Fruit fly (Drosophila melanogaster) whole organism, prepupa: ENCODE results near the gene CG13806.
A peak's percentile ranks its signal among the peaks of the same experiment; 100 is the strongest.

Source experiments
- Blimp-1 ChIP-seq: fragments of 200-800 bp; sonication (Bioruptor generic); optimal IDR thresholded peaks from 3 replicates; lab custom pipeline; 2017; ENCODE audit warnings: missing biosample characterization, missing genetic modification characterization, mild to moderate bottlenecking, moderate library complexity, missing genetic modification reagents
- CG10631 ChIP-seq: fragments of 200-800 bp; sonication (Bioruptor generic); optimal IDR thresholded peaks from 2 replicates; lab custom pipeline; 2016; ENCODE audit warnings: missing biosample characterization, missing genetic modification characterization
- CG10669 ChIP-seq: fragments of 200-800 bp; sonication (Bioruptor generic); optimal IDR thresholded peaks from 3 replicates; lab custom pipeline; 2018; ENCODE audit warnings: missing biosample characterization, mild to moderate bottlenecking, missing genetic modification characterization, moderate library complexity
- CG11762 ChIP-seq: fragments of 200-800 bp; sonication (Bioruptor generic); optimal IDR thresholded peaks from 3 replicates; lab custom pipeline; 2016; ENCODE audit warnings: missing biosample characterization, missing genetic modification characterization; ENCODE audit not compliant: insufficient read depth
- CG15336 ChIP-seq: fragments of 200-800 bp; sonication (Bioruptor generic); IDR thresholded peaks from 2 replicates; pipeline ENCODE4 v1.3.6; 2022; ENCODE audit warnings: missing biosample characterization, missing genetic modification characterization
- CG1621 ChIP-seq: fragments of 200-800 bp; sonication (Bioruptor generic); optimal IDR thresholded peaks from 3 replicates; lab custom pipeline; 2018; ENCODE audit warnings: missing biosample characterization, mild to moderate bottlenecking, missing genetic modification characterization
- CG16779 ChIP-seq: fragments of 200-800 bp; sonication (Bioruptor generic); optimal IDR thresholded peaks from 3 replicates; lab custom pipeline; 2017; ENCODE audit warnings: missing biosample characterization, mild to moderate bottlenecking, missing genetic modification characterization
- CG3032 ChIP-seq: fragments of 200-800 bp; optimal IDR thresholded peaks from 2 replicates; lab custom pipeline; 2019; ENCODE audit warnings: missing biosample characterization, mild to moderate bottlenecking, missing genetic modification characterization, moderate library complexity
- CG31627 ChIP-seq: fragments of 200-800 bp; sonication (Bioruptor generic); optimal IDR thresholded peaks from 3 replicates; lab custom pipeline; 2016; ENCODE audit warnings: missing biosample characterization, missing genetic modification characterization
- CG32006 ChIP-seq: fragments of 200-800 bp; sonication (Bioruptor generic); optimal IDR thresholded peaks from 3 replicates; lab custom pipeline; 2017; ENCODE audit warnings: missing biosample characterization, mild to moderate bottlenecking, missing genetic modification characterization
- CG34406 ChIP-seq: fragments of 200-800 bp; sonication (Bioruptor generic); optimal IDR thresholded peaks from 3 replicates; lab custom pipeline; 2016; ENCODE audit warnings: missing biosample characterization, missing genetic modification characterization
- CG4318 ChIP-seq: fragments of 200-800 bp; sonication (Bioruptor generic); optimal IDR thresholded peaks from 3 replicates; lab custom pipeline; 2017; ENCODE audit warnings: missing biosample characterization, mild to moderate bottlenecking, missing genetic modification characterization
- CG6808 ChIP-seq: fragments of 200-800 bp; sonication (Bioruptor generic); optimal IDR thresholded peaks from 3 replicates; lab custom pipeline; 2017; ENCODE audit warnings: missing biosample characterization, missing genetic modification characterization, mild to moderate bottlenecking, moderate library complexity, missing genetic modification reagents
- CG6854 ChIP-seq: fragments of 200-800 bp; sonication (Bioruptor generic); optimal IDR thresholded peaks from 2 replicates; lab custom pipeline; 2017; ENCODE audit warnings: missing biosample characterization, mild to moderate bottlenecking, missing genetic modification characterization
- CG7368 ChIP-seq: fragments of 200-800 bp; sonication (Bioruptor generic); optimal IDR thresholded peaks from 3 replicates; lab custom pipeline; 2016; ENCODE audit warnings: missing biosample characterization, missing genetic modification characterization
- CG8119 ChIP-seq: fragments of 200-800 bp; sonication (Bioruptor generic); IDR thresholded peaks from 3 replicates; pipeline ENCODE4 v1.3.6; 2022; ENCODE audit warnings: missing biosample characterization, missing genetic modification characterization
- CG8319 ChIP-seq: fragments of 200-800 bp; sonication (Bioruptor generic); optimal IDR thresholded peaks from 3 replicates; lab custom pipeline; 2016; ENCODE audit warnings: missing biosample characterization, missing genetic modification characterization
- CG8632 ChIP-seq: fragments of 200-800 bp; sonication (Bioruptor generic); optimal IDR thresholded peaks from 3 replicates; lab custom pipeline; 2016; ENCODE audit warnings: missing biosample characterization, missing genetic modification characterization
- CG9139 ChIP-seq: fragments of 200-800 bp; sonication (Bioruptor generic); optimal IDR thresholded peaks from 3 replicates; lab custom pipeline; 2017; ENCODE audit warnings: missing biosample characterization, mild to moderate bottlenecking, missing genetic modification characterization
- Eip78C ChIP-seq: fragments of 200-800 bp; sonication (Bioruptor generic); peaks from one replicate; lab custom pipeline; 2016; ENCODE audit warnings: missing biosample characterization, missing genetic modification characterization
- Eip93F ChIP-seq: fragments of 200-800 bp; sonication (Bioruptor generic); optimal IDR thresholded peaks from 2 replicates; lab custom pipeline; 2016; ENCODE audit warnings: missing biosample characterization, mild to moderate bottlenecking, missing genetic modification characterization
- Ets21C ChIP-seq: fragments of 200-800 bp; sonication (Bioruptor generic); optimal IDR thresholded peaks from 3 replicates; lab custom pipeline; 2016; ENCODE audit warnings: missing biosample characterization, missing genetic modification characterization
- Ets96B ChIP-seq: fragments of 200-800 bp; optimal IDR thresholded peaks from 2 replicates; lab custom pipeline; 2019; ENCODE audit warnings: missing biosample characterization, mild to moderate bottlenecking, missing genetic modification characterization, moderate library complexity
- Gug ChIP-seq: fragments of 200-800 bp; sonication (Bioruptor generic); IDR thresholded peaks from 2 replicates; pipeline ENCODE4 v1.3.6; 2022; ENCODE audit warnings: missing biosample characterization, missing genetic modification characterization
- Hr4 ChIP-seq: fragments of 200-800 bp; sonication (Bioruptor generic); optimal IDR thresholded peaks from 3 replicates; lab custom pipeline; 2016; ENCODE audit warnings: missing biosample characterization, missing genetic modification characterization
- Lpt ChIP-seq: fragments of 200-800 bp; sonication (Bioruptor generic); optimal IDR thresholded peaks from 3 replicates; lab custom pipeline; 2016; ENCODE audit warnings: missing biosample characterization, missing genetic modification characterization
- Met ChIP-seq: fragments of 200-800 bp; sonication (Bioruptor generic); optimal IDR thresholded peaks from 3 replicates; lab custom pipeline; 2016; ENCODE audit warnings: missing biosample characterization, missing genetic modification characterization
- OdsH ChIP-seq: fragments of 200-800 bp; sonication (Bioruptor generic); optimal IDR thresholded peaks from 3 replicates; lab custom pipeline; 2016; ENCODE audit warnings: missing biosample characterization, missing genetic modification characterization
- Smox ChIP-seq: fragments of 200-800 bp; sonication (Bioruptor generic); optimal IDR thresholded peaks from 3 replicates; lab custom pipeline; 2016; ENCODE audit warnings: missing biosample characterization, missing genetic modification characterization
- Sox14 ChIP-seq: fragments of 200-800 bp; sonication (Bioruptor generic); optimal IDR thresholded peaks from 3 replicates; lab custom pipeline; 2016; ENCODE audit warnings: missing biosample characterization, missing genetic modification characterization
- achi ChIP-seq: fragments of 200-800 bp; sonication (Bioruptor generic); optimal IDR thresholded peaks from 3 replicates; lab custom pipeline; 2016; ENCODE audit warnings: missing biosample characterization, missing genetic modification characterization
- acj6 ChIP-seq: fragments of 200-800 bp; sonication (Bioruptor generic); optimal IDR thresholded peaks from 3 replicates; lab custom pipeline; 2016; ENCODE audit warnings: missing biosample characterization, missing genetic modification characterization
- cyc ChIP-seq: fragments of 200-800 bp; sonication (Bioruptor generic); optimal IDR thresholded peaks from 3 replicates; lab custom pipeline; 2016; ENCODE audit warnings: missing biosample characterization, missing genetic modification characterization
- dac ChIP-seq: fragments of 200-800 bp; sonication (Bioruptor generic); optimal IDR thresholded peaks from 2 replicates; lab custom pipeline; 2017; ENCODE audit warnings: missing biosample characterization, mild to moderate bottlenecking, missing genetic modification characterization
- dsx ChIP-seq: fragments of 200-800 bp; optimal IDR thresholded peaks from 3 replicates; lab custom pipeline; 2019; ENCODE audit warnings: missing biosample characterization, mild to moderate bottlenecking, missing genetic modification characterization, moderate library complexity; ENCODE audit not compliant: poor library complexity, severe bottlenecking
- esn ChIP-seq: fragments of 200-800 bp; sonication (Bioruptor generic); optimal IDR thresholded peaks from 2 replicates; lab custom pipeline; 2016; ENCODE audit warnings: missing biosample characterization, mild to moderate bottlenecking, missing genetic modification characterization, moderate library complexity
- fd59A ChIP-seq: fragments of 200-800 bp; sonication (Bioruptor generic); optimal IDR thresholded peaks from 2 replicates; lab custom pipeline; 2017; ENCODE audit warnings: missing biosample characterization, mild to moderate bottlenecking, missing genetic modification characterization, missing genetic modification reagents
- fkh ChIP-seq: fragments of 200-800 bp; sonication (Bioruptor generic); optimal IDR thresholded peaks from 3 replicates; lab custom pipeline; 2017; ENCODE audit warnings: missing biosample characterization, mild to moderate bottlenecking, missing genetic modification characterization, moderate library complexity
- lz ChIP-seq: fragments of 200-800 bp; sonication (Bioruptor generic); optimal IDR thresholded peaks from 3 replicates; lab custom pipeline; 2016; ENCODE audit warnings: missing biosample characterization, missing genetic modification characterization
- net ChIP-seq: fragments of 200-800 bp; sonication (Bioruptor generic); optimal IDR thresholded peaks from 3 replicates; lab custom pipeline; 2016; ENCODE audit warnings: missing biosample characterization, missing genetic modification characterization
- pdm3 ChIP-seq: fragments of 200-800 bp; sonication (Bioruptor generic); optimal IDR thresholded peaks from 3 replicates; lab custom pipeline; 2016; ENCODE audit warnings: missing biosample characterization, missing genetic modification characterization
- salr ChIP-seq, 2 experiments: fragments of 200-800 bp; sonication (Bioruptor generic); optimal IDR thresholded peaks; 3 replicates each; lab custom pipeline; 2016 to 2018; ENCODE audit warnings: missing biosample characterization in 2 of 2, missing genetic modification characterization in 2 of 2, mild to moderate bottlenecking in 1 of 2
- spab ChIP-seq: fragments of 200-800 bp; sonication (Bioruptor generic); optimal IDR thresholded peaks from 2 replicates; lab custom pipeline; 2017; ENCODE audit warnings: missing biosample characterization, mild to moderate bottlenecking, missing genetic modification characterization, missing genetic modification reagents
- ss ChIP-seq, 2 experiments: fragments of 200-800 bp; sonication (Bioruptor generic); optimal IDR thresholded peaks; 2 replicates in 1 of 2; 3 replicates in 1 of 2; lab custom pipeline; 2017 to 2018; ENCODE audit warnings: mild to moderate bottlenecking in 2 of 2, missing biosample characterization in 2 of 2, missing genetic modification characterization in 2 of 2, moderate library complexity in 1 of 2
- svp ChIP-seq: fragments of 200-800 bp; sonication (Bioruptor generic); peaks from one replicate; lab custom pipeline; 2016; ENCODE audit warnings: missing biosample characterization, missing genetic modification characterization
- topi ChIP-seq: fragments of 200-800 bp; sonication (Bioruptor generic); optimal IDR thresholded peaks from 3 replicates; lab custom pipeline; 2016; ENCODE audit warnings: missing biosample characterization, missing genetic modification characterization

Gene CG13806

DNA sequence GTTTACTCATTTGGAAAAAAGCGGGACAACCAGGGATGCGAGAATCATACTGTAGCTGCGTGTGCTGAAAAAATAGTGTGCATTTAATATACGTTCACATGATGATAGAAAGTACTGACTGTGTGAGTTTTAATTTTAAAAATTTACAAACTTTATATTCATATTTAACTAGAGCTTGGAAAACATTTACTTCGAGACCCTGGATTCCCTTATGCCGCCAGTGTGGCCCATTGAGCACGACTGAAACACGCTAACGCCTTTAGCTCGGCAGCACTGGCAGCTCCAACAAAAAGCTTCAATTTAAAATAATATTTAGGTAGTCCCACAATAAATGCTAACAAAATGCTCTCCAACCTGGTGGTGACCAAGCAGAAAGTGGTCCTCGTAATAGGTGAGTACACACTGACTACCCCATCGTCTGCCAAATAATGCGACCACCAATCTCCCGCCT, 8.8 kb upstream of the CG13806 start, which contains the start of the genes CG1275 and Elp5 (continued):
- TF ChIP-seq CG8119 (GFP tag; lab: Robert Waterston, UW) (peak; percentile 99), CG15336 (GFP tag; lab: Robert Waterston, UW) (peak; percentile 99), CG32006 (peak; percentile 99), CG34406 (GFP tag; lab: Kevin White, UChicago) (peak; percentile 98), svp (GFP tag; lab: Kevin White, UChicago) (peak; percentile 100), CG4318 (peak; percentile 98), acj6 (peak; percentile 99), Ets21C (GFP tag; lab: Kevin White, UChicago) (peak; percentile 98), CG1621 (tag; lab: Kevin White, UChicago) (peak; percentile 98), CG6854 (peak; percentile 95), Blimp-1 (GFP tag; lab: Kevin White, UChicago) (peak; percentile 95), CG9139 (GFP tag; lab: Kevin White, UChicago) (peak; percentile 97), CG16779 (tag; lab: Kevin White, UChicago) (peak; percentile 94), fd59A (GFP tag; lab: Kevin White, UChicago) (peak; percentile 98)

DNA sequence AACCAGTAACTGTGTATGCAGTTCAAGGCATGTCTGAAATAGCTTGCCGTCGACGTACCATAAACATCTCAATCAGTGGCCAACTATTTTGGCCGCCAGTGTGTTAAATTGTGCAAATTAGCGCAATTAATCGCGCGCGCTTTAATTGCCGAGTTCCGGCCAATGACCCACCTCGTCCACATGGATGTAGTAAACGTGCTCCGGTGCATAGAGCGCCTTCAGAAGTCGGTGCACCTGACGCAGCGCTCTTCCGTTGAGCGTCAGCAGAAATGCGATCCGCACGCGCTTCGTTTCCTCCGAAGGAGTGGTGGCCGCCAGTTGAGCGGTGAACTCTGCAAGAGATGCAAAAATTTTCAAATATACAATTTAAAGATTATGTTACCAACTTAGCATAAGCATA, 4.9 kb upstream of the CG13806 start:
- TF ChIP-seq Ets96B (tag; lab: Kevin White, UChicago) (no peak), Smox (GFP tag; lab: Kevin White, UChicago) (no peak)

DNA sequence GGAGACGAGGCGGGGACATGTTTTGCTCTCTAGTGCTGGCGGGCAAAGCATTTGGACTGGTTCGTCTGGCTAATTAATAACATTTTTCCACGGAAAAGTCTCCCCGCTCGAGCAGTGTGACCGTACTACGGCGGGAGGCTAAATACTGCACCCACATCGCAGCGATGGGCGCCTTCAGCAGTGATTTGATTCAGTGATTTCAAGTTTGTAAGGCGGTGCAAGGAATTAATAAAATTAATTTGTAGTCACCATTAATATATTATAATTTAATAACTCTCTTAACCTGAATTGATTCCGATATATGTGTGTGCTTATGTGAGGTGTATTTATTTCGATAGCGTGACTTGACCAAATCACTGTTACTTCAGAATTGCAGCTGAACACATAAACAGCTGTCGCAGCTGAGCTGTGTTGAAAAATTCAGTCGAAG, 3.7 kb upstream of the CG13806 start, which contains the start of the genes oxt and CG13807:
Gene oxt (minus strand): TSS at position 150 of the 430 bp plus-strand sequence.
Gene CG13807 (plus strand): TSS at position 405 of the 430 bp plus-strand sequence.
- TF ChIP-seq Gug (GFP tag; lab: Robert Waterston, UW) = peak; percentile 86
- TF ChIP-seq CG10669 (GFP tag; lab: Kevin White, UChicago) = peak; percentile 76
- TF ChIP-seq pdm3 (GFP tag; lab: Kevin White, UChicago) = peak; percentile 87
- TF ChIP-seq CG6808 (GFP tag; lab: Kevin White, UChicago) = peak; percentile 74
- TF ChIP-seq esn = peak; percentile 87
- TF ChIP-seq svp (GFP tag; lab: Kevin White, UChicago) = peak; percentile 93
- TF ChIP-seq Met (GFP tag; lab: Kevin White, UChicago) = peak; percentile 81
- peak; percentile 84 for TF ChIP-seq cyc (GFP tag; lab: Kevin White, UChicago)
- peak; percentile 86 for TF ChIP-seq CG34406 (GFP tag; lab: Kevin White, UChicago)
- peak in 1 of 2 experiments; percentile 80 for TF ChIP-seq ss (GFP tag; optimal IDR thresholded peaks at IDR 0.05; lab: Kevin White, UChicago)
- TF ChIP-seq fkh (GFP tag; lab: Kevin White, UChicago) = peak; percentile 95
- TF ChIP-seq CG31627 (GFP tag; lab: Kevin White, UChicago) = peak; percentile 81
- TF ChIP-seq topi (GFP tag; lab: Kevin White, UChicago) = peak; percentile 83
- TF ChIP-seq achi (GFP tag; lab: Kevin White, UChicago) = peak; percentile 87
- TF ChIP-seq CG10631 = peak; percentile 88
- peak; percentile 72 for TF ChIP-seq CG7368
- TF ChIP-seq Hr4 = peak; percentile 84
- peak; percentile 29 for TF ChIP-seq Blimp-1 (GFP tag; lab: Kevin White, UChicago)
- peak; percentile 88 for TF ChIP-seq OdsH
- TF ChIP-seq Eip93F (GFP tag; lab: Kevin White, UChicago) = peak; percentile 31
- peak; percentile 65 for TF ChIP-seq CG11762 (GFP tag; lab: Kevin White, UChicago)
- peak in 1 of 2 experiments; percentile 78 for TF ChIP-seq salr (GFP tag; optimal IDR thresholded peaks at IDR 0.05; lab: Kevin White, UChicago)
- TF ChIP-seq net (GFP tag; lab: Kevin White, UChicago) = peak; percentile 87
- TF ChIP-seq Eip78C = peak; percentile 96
- peak; percentile 81 for TF ChIP-seq CG8632 (GFP tag; lab: Kevin White, UChicago)
- TF ChIP-seq spab (GFP tag; lab: Kevin White, UChicago) = peak; percentile 59
- peak; percentile 81 for TF ChIP-seq dsx
- TF ChIP-seq Sox14 (GFP tag; lab: Kevin White, UChicago) = peak; percentile 85
- peak; percentile 81 for TF ChIP-seq CG1621 (tag; lab: Kevin White, UChicago)
- TF ChIP-seq lz (GFP tag; lab: Kevin White, UChicago) = peak; percentile 87
- peak; percentile 91 for TF ChIP-seq CG3032 (tag; lab: Kevin White, UChicago)
- TF ChIP-seq CG4318 = peak; percentile 82
- TF ChIP-seq CG8319 (GFP tag; lab: Kevin White, UChicago) = peak; percentile 80
- peak; percentile 89 for TF ChIP-seq acj6
- TF ChIP-seq Smox (GFP tag; lab: Kevin White, UChicago) = peak; percentile 83
- TF ChIP-seq CG32006 = peak; percentile 89
- peak; percentile 76 for TF ChIP-seq fd59A (GFP tag; lab: Kevin White, UChicago)
- TF ChIP-seq dac = peak; percentile 79
- TF ChIP-seq Lpt (GFP tag; lab: Kevin White, UChicago) = peak; percentile 70
